Fruit fly (Drosophila melanogaster) whole organism, embryonic: ENCODE data around the gene CG6938.

Experiments used
- Atf3 ChIP-seq: fragments of 200-800 bp; sonication (Bioruptor generic); optimal IDR thresholded peaks from 3 replicates; lab custom pipeline; 2016; ENCODE audit warnings: missing biosample characterization, missing genetic modification characterization
- CG13894 ChIP-seq: fragments of 200-800 bp; sonication (Bioruptor generic); optimal IDR thresholded peaks from 3 replicates; lab custom pipeline; 2018; ENCODE audit warnings: missing biosample characterization, mild to moderate bottlenecking, missing genetic modification characterization, moderate library complexity
- CG15269 ChIP-seq: fragments of 200-800 bp; sonication (Bioruptor generic); optimal IDR thresholded peaks from 2 replicates; lab custom pipeline; 2018; ENCODE audit warnings: missing biosample characterization, mild to moderate bottlenecking, missing genetic modification characterization, moderate library complexity
- CG15601 ChIP-seq: fragments of 200-800 bp; sonication (Bioruptor generic); optimal IDR thresholded peaks from 3 replicates; lab custom pipeline; 2019; ENCODE audit warnings: missing biosample characterization, mild to moderate bottlenecking, missing genetic modification characterization, moderate library complexity
- CG17186 ChIP-seq: fragments of 200-800 bp; sonication (Bioruptor generic); optimal IDR thresholded peaks from 3 replicates; lab custom pipeline; 2017; ENCODE audit warnings: missing biosample characterization, missing genetic modification reagents, missing genetic modification characterization
- CG17385 ChIP-seq: fragments of 200-800 bp; sonication (Bioruptor generic); optimal IDR thresholded peaks from 3 replicates; lab custom pipeline; 2018; ENCODE audit warnings: missing biosample characterization, mild to moderate bottlenecking, missing genetic modification characterization
- CG2199 ChIP-seq: fragments of 200-800 bp; sonication (Bioruptor generic); IDR thresholded peaks from 3 replicates; pipeline ENCODE4 v1.3.6; 2022; ENCODE audit warnings: missing biosample characterization, missing genetic modification characterization
- CG2889 ChIP-seq: fragments of 200-800 bp; sonication (Bioruptor generic); IDR thresholded peaks from 3 replicates; pipeline ENCODE4 v1.3.6; 2022; ENCODE audit warnings: missing biosample characterization, missing genetic modification characterization
- CG31441 ChIP-seq: fragments of 200-800 bp; sonication (Bioruptor generic); IDR thresholded peaks from 2 replicates; pipeline ENCODE4 v1.3.6; 2022; ENCODE audit warnings: missing biosample characterization, missing genetic modification characterization
- CG34376 ChIP-seq: fragments of 200-800 bp; sonication (Bioruptor generic); optimal IDR thresholded peaks from 2 replicates; lab custom pipeline; 2018; ENCODE audit warnings: missing biosample characterization, mild to moderate bottlenecking, missing genetic modification characterization
- CG42726 ChIP-seq: fragments of 200-800 bp; sonication (Bioruptor generic); IDR thresholded peaks from 2 replicates; pipeline ENCODE4 v1.3.6; 2022; ENCODE audit warnings: missing biosample characterization, missing genetic modification characterization; ENCODE audit not compliant: partially characterized antibody
- CG6175 ChIP-seq: fragments of 200-800 bp; sonication (Bioruptor generic); IDR thresholded peaks from 3 replicates; pipeline ENCODE4 v1.3.6; 2022; ENCODE audit warnings: missing biosample characterization, missing genetic modification characterization
- CkIIα-i1 ChIP-seq: fragments of 200-800 bp; sonication (Bioruptor generic); IDR thresholded peaks from 2 replicates; pipeline ENCODE4 v1.3.6; 2022; ENCODE audit warnings: missing biosample characterization, missing genetic modification characterization
- Dll ChIP-seq: fragments of 200-800 bp; sonication (Bioruptor generic); IDR thresholded peaks from 4 replicates; pipeline ENCODE4 v1.3.6; 2022; ENCODE audit warnings: missing biosample characterization, missing genetic modification characterization; ENCODE audit not compliant: partially characterized antibody
- Fer2 ChIP-seq: fragments of 200-800 bp; sonication (Bioruptor generic); optimal IDR thresholded peaks from 2 replicates; lab custom pipeline; 2018; ENCODE audit warnings: missing biosample characterization, mild to moderate bottlenecking, missing genetic modification characterization, moderate library complexity
- Gsc ChIP-seq: fragments of 200-800 bp; sonication (Bioruptor generic); IDR thresholded peaks from 2 replicates; pipeline ENCODE4 v1.3.6; 2022; ENCODE audit warnings: missing biosample characterization, missing genetic modification characterization
- HmgD ChIP-seq: fragments of 200-800 bp; sonication (Bioruptor generic); optimal IDR thresholded peaks from 3 replicates; lab custom pipeline; 2016; ENCODE audit warnings: missing biosample characterization, missing genetic modification characterization
- Nf-YB ChIP-seq: fragments of 200-800 bp; sonication (Bioruptor generic); optimal IDR thresholded peaks from 3 replicates; lab custom pipeline; 2019; ENCODE audit warnings: missing biosample characterization, mild to moderate bottlenecking, missing genetic modification characterization, moderate library complexity
- Spps ChIP-seq: fragments of 200-800 bp; sonication (Bioruptor generic); optimal IDR thresholded peaks from 2 replicates; lab custom pipeline; 2018; ENCODE audit warnings: missing biosample characterization, mild to moderate bottlenecking, missing genetic modification characterization
- abd-A ChIP-seq: fragments of 200-800 bp; sonication (Bioruptor generic); optimal IDR thresholded peaks from 3 replicates; lab custom pipeline; 2019; ENCODE audit warnings: missing biosample characterization, mild to moderate bottlenecking, missing genetic modification characterization, moderate library complexity
- chm ChIP-seq: fragments of 200-800 bp; sonication (Bioruptor generic); IDR thresholded peaks from 2 replicates; pipeline ENCODE4 v1.3.6; 2022; ENCODE audit warnings: missing biosample characterization, missing genetic modification characterization
- crp ChIP-seq, 2 experiments: fragments of 200-800 bp; sonication (Bioruptor generic); optimal IDR thresholded peaks; 2 replicates in 1 of 2; 3 replicates in 1 of 2; lab custom pipeline; 2017; ENCODE audit warnings: missing biosample characterization in 2 of 2, missing genetic modification characterization in 2 of 2, mild to moderate bottlenecking in 1 of 2, moderate library complexity in 1 of 2
- cwo ChIP-seq: fragments of 200-800 bp; sonication (Bioruptor generic); optimal IDR thresholded peaks from 3 replicates; lab custom pipeline; 2017; ENCODE audit warnings: missing biosample characterization, missing genetic modification characterization, mild to moderate bottlenecking, moderate library complexity, missing genetic modification reagents
- dmrt11E ChIP-seq: fragments of 200-800 bp; sonication (Bioruptor generic); optimal IDR thresholded peaks from 3 replicates; lab custom pipeline; 2018; ENCODE audit warnings: missing biosample characterization, mild to moderate bottlenecking, missing genetic modification characterization, moderate library complexity
- esg ChIP-seq: fragments of 200-800 bp; sonication (Bioruptor generic); conservative IDR thresholded peaks from 2 replicates; pipeline ENCODE4 v1.3.6; 2022; ENCODE audit warnings: missing biosample characterization, missing genetic modification characterization
- eve ChIP-seq, 2 experiments: fragments of >200 bp; optimal IDR thresholded peaks; 2 replicates each; lab custom pipeline; 2017; ENCODE audit warnings: missing biosample characterization in 2 of 2, missing genetic modification characterization in 2 of 2
- gsb-n ChIP-seq: fragments of 200-800 bp; sonication (Bioruptor generic); optimal IDR thresholded peaks from 3 replicates; lab custom pipeline; 2018; ENCODE audit warnings: missing biosample characterization, mild to moderate bottlenecking, missing genetic modification characterization
- ind ChIP-seq: fragments of 200-800 bp; sonication (Bioruptor generic); optimal IDR thresholded peaks from 3 replicates; lab custom pipeline; 2016; ENCODE audit warnings: missing biosample characterization, missing genetic modification characterization
- sens-2 ChIP-seq: fragments of 200-800 bp; sonication (Bioruptor generic); IDR thresholded peaks from 2 replicates; pipeline ENCODE4 v1.3.6; 2022; ENCODE audit warnings: missing biosample characterization, missing genetic modification characterization
- sug ChIP-seq: fragments of 200-800 bp; optimal IDR thresholded peaks from 2 replicates; lab custom pipeline; 2019; ENCODE audit warnings: missing biosample characterization, mild to moderate bottlenecking, missing genetic modification characterization, moderate library complexity
- tgo ChIP-seq: fragments of 200-800 bp; sonication (Bioruptor generic); IDR thresholded peaks from 3 replicates; pipeline ENCODE4 v1.3.6; 2022; ENCODE audit warnings: missing biosample characterization, missing genetic modification characterization

The CG6938 gene

DNA sequence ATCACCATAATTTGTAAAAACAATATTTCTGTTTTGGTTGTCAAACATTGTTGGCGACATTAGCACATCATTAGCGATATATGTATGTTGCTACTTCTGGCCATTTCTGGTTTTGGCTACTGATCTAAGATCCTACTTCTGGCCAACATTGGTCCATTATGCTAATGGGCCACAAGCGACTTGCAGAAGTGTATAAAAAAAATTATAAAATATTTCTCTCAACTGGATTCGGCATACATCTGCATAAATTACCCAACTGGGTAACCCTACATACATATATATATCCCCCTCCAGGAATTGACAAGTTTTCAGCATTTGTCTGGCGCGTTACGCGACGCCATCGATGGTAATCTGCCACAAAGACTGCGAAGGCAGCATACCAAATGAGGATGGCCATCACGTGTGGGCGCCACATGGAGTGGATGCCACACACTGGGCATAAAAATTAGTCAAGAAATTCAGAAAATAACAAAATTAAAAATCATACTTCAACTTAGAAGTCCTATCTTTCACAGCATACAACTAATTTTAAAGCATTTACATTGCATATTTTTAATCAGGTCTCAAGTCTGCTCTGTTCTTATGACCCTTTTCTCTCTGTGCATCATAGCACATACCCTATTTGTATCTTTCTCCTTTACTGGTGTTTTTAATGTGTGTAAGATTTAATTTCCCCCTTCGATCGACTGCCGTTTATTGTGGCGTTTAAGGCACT, 52.9 kb downstream of the CG6938 start (continued):
- peak; percentile 15 for TF ChIP-seq Nf-YB
- TF ChIP-seq chm (GFP tag; lab: Robert Waterston, UW), result peak; percentile 40; the same call in 1 of the 2 replicates
- TF ChIP-seq tgo, result peak; percentile 68
- TF ChIP-seq crp (GFP tag; optimal IDR thresholded peaks at IDR 0.05; lab: Kevin White, UChicago), result no peak
- TF ChIP-seq Gsc (GFP tag; lab: Robert Waterston, UW), result no peak

DNA sequence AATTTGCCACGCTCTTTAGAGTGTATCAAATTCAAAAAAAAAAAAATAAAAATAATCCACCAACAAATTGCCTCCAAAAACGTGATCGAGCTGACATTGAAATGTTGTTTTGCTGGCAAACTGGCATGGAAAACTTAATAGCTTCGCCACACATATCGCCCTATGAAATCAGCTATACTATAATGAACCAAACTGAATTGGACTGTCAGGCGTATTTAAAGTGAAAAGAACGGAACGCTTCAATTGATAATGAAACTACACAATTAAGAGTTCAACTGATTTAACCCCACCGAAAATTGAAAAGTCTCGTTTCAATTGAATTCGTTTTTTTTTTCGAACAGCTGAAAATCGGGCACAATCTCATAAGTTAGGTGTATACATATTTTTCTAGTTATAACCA, 54.4 kb downstream of the CG6938 start:
- 0 out of 3 replicates have a peak, but pooled peaks have one; percentile 12 for TF ChIP-seq CG6175
- TF ChIP-seq CG2889, result no peak
- TF ChIP-seq CG17186 (GFP tag; lab: Kevin White, UChicago), result no peak
- peak; percentile 77 for TF ChIP-seq CG34376 (GFP tag; lab: Kevin White, UChicago)
- TF ChIP-seq Dll, result no peak
- peak; percentile 25 for TF ChIP-seq CG15269 (tag; lab: Kevin White, UChicago)
- TF ChIP-seq CG15601 (tag; lab: Kevin White, UChicago), result peak; percentile 64
- no peak for TF ChIP-seq Spps (tag; lab: Kevin White, UChicago)
- TF ChIP-seq sens-2 (GFP tag; lab: Robert Waterston, UW), result no peak
- TF ChIP-seq eve (GFP tag; optimal IDR thresholded peaks at IDR 0.05; lab: Kevin White, UChicago), result no peak
- no peak for TF ChIP-seq HmgD (GFP tag; lab: Kevin White, UChicago)
- no peak for TF ChIP-seq ind (GFP tag; lab: Kevin White, UChicago)
- peak; percentile 42 for TF ChIP-seq abd-A (tag; lab: Kevin White, UChicago)
- no peak for TF ChIP-seq Atf3 (GFP tag; lab: Kevin White, UChicago)
- TF ChIP-seq CG42726 (GFP tag; lab: Robert Waterston, UW), result no peak
- no peak for TF ChIP-seq esg (GFP tag; lab: Robert Waterston, UW)
- no peak for TF ChIP-seq Fer2 (tag; lab: Kevin White, UChicago)
- TF ChIP-seq dmrt11E (tag; lab: Kevin White, UChicago), result no peak
- TF ChIP-seq CkIIα-i1 (GFP tag; lab: Robert Waterston, UW), result no peak
- peak; percentile 23 for TF ChIP-seq gsb-n (tag; lab: Kevin White, UChicago)
- peak; percentile 26 for TF ChIP-seq CG13894
- TF ChIP-seq sug (tag; lab: Kevin White, UChicago), result peak; percentile 55
- TF ChIP-seq CG2199 (GFP tag; lab: Robert Waterston, UW), result 0 out of 3 replicates have a peak, but pooled peaks have one; percentile 46
- peak; percentile 80 for TF ChIP-seq cwo (GFP tag; lab: Kevin White, UChicago)
- no peak for TF ChIP-seq CG17385 (GFP tag; lab: Kevin White, UChicago)
- no peak for TF ChIP-seq CG31441 (GFP tag; lab: Robert Waterston, UW)
